Worm (Caenorhabditis elegans) whole organism, L3 larva: ENCODE data around the gene K10D11.3.

Experiments
- R02D3.7 ChIP-seq: fragments of 150-350 bp; optimal IDR thresholded peaks from 2 replicates; lab custom pipeline; 2014; ENCODE audit warnings: missing biosample characterization, missing genetic modification characterization
- aly-2 ChIP-seq: fragments of 150-350 bp; optimal IDR thresholded peaks from 2 replicates; lab custom pipeline; 2014; ENCODE audit warnings: missing biosample characterization, missing genetic modification characterization
- ama-1 ChIP-seq: fragments of 150-350 bp; optimal IDR thresholded peaks from 2 replicates; lab custom pipeline; 2018
- ceh-16 ChIP-seq: sonication (generic microtip); optimal IDR thresholded peaks from 2 replicates; lab custom pipeline; 2017; ENCODE audit warnings: missing biosample characterization, missing genetic modification characterization
- ceh-28 ChIP-seq: fragments of 150-350 bp; optimal IDR thresholded peaks from 2 replicates; lab custom pipeline; 2014; ENCODE audit warnings: missing biosample characterization, missing genetic modification reagents, missing genetic modification characterization
- ceh-9 ChIP-seq: sonication (generic microtip); optimal IDR thresholded peaks from 2 replicates; lab custom pipeline; 2018; ENCODE audit warnings: missing biosample characterization, missing genetic modification characterization
- daf-12 ChIP-seq: fragments of 150-350 bp; optimal IDR thresholded peaks from 2 replicates; lab custom pipeline; 2014; ENCODE audit warnings: missing biosample characterization, missing genetic modification reagents, missing genetic modification characterization
- egl-27 ChIP-seq: sonication (generic microtip); optimal IDR thresholded peaks from 4 replicates; lab custom pipeline; 2017; ENCODE audit warnings: missing biosample characterization, missing genetic modification reagents, missing genetic modification characterization
- elt-2 ChIP-seq: sonication (generic microtip); optimal IDR thresholded peaks from 2 replicates; lab custom pipeline; 2016; ENCODE audit warnings: missing genetic modification reagents, mild to moderate bottlenecking, missing genetic modification characterization, missing compliant biosample characterization
- elt-3 ChIP-seq, 3 experiments: fragments of 150-350 bp in 1 of 3; sonication (generic microtip) in 2 of 3; optimal IDR thresholded peaks; 2 replicates in 2 of 3; 4 replicates in 1 of 3; lab custom pipeline; 2014 to 2017; ENCODE audit warnings: missing biosample characterization in 3 of 3, missing genetic modification characterization in 3 of 3
- hmg-11 ChIP-seq: sonication (generic microtip); optimal IDR thresholded peaks from 2 replicates; lab custom pipeline; 2016; ENCODE audit warnings: missing genetic modification characterization, missing compliant biosample characterization
- jun-1 ChIP-seq: fragments of 150-350 bp; optimal IDR thresholded peaks from 2 replicates; lab custom pipeline; 2014; ENCODE audit warnings: missing biosample characterization, missing genetic modification reagents, missing genetic modification characterization
- lin-15B ChIP-seq: fragments of 150-350 bp; optimal IDR thresholded peaks from 2 replicates; lab custom pipeline; 2014; ENCODE audit warnings: missing biosample characterization, missing genetic modification characterization
- lin-39 ChIP-seq: fragments of 150-350 bp; optimal IDR thresholded peaks from 2 replicates; lab custom pipeline; 2018; ENCODE audit warnings: missing biosample characterization, missing genetic modification reagents, missing genetic modification characterization
- lsy-12 ChIP-seq: sonication (generic microtip); optimal IDR thresholded peaks from 2 replicates; lab custom pipeline; 2016; ENCODE audit warnings: mild to moderate bottlenecking, missing genetic modification characterization, missing compliant biosample characterization
- mdl-1 ChIP-seq: fragments of 150-350 bp; optimal IDR thresholded peaks from 2 replicates; lab custom pipeline; 2014; ENCODE audit warnings: missing biosample characterization, missing genetic modification characterization
- mml-1 ChIP-seq: fragments of 150-350 bp; sonication (generic microtip); optimal IDR thresholded peaks from 3 replicates; lab custom pipeline; 2014; ENCODE audit warnings: missing biosample characterization, missing genetic modification characterization
- nfya-1 ChIP-seq: sonication (generic microtip); optimal IDR thresholded peaks from 2 replicates; lab custom pipeline; 2017; ENCODE audit warnings: missing genetic modification characterization, mild to moderate bottlenecking, missing compliant biosample characterization, antibody characterized with exemption, moderate library complexity; ENCODE audit not compliant: insufficient read depth
- nhr-12 ChIP-seq: fragments of 150-350 bp; optimal IDR thresholded peaks from 2 replicates; lab custom pipeline; 2014; ENCODE audit warnings: missing biosample characterization, missing genetic modification characterization
- nhr-23 ChIP-seq: fragments of 150-350 bp; optimal IDR thresholded peaks from 2 replicates; lab custom pipeline; 2014; ENCODE audit warnings: missing biosample characterization, missing genetic modification reagents, missing genetic modification characterization
- nhr-237 ChIP-seq: fragments of 150-350 bp; optimal IDR thresholded peaks from 2 replicates; lab custom pipeline; 2014; ENCODE audit warnings: missing biosample characterization, missing genetic modification characterization
- nhr-25 ChIP-seq: sonication (generic microtip); optimal IDR thresholded peaks from 2 replicates; lab custom pipeline; 2017; ENCODE audit warnings: missing biosample characterization, missing genetic modification characterization
- nhr-28 ChIP-seq: fragments of 150-350 bp; optimal IDR thresholded peaks from 2 replicates; lab custom pipeline; 2014; ENCODE audit warnings: missing biosample characterization, missing genetic modification characterization
- nhr-43 ChIP-seq: sonication (generic microtip); optimal IDR thresholded peaks from 2 replicates; lab custom pipeline; 2016; ENCODE audit warnings: mild to moderate bottlenecking, missing genetic modification characterization, missing compliant biosample characterization; ENCODE audit not compliant: poor library complexity, severe bottlenecking
- nhr-67 ChIP-seq: fragments of 150-350 bp; optimal IDR thresholded peaks from 2 replicates; lab custom pipeline; 2014; ENCODE audit warnings: missing biosample characterization, missing genetic modification characterization
- nhr-76 ChIP-seq: fragments of 150-350 bp; sonication (generic microtip); optimal IDR thresholded peaks from 5 replicates; lab custom pipeline; 2014; ENCODE audit warnings: missing biosample characterization, missing genetic modification characterization
- nhr-77 ChIP-seq: fragments of 150-350 bp; optimal IDR thresholded peaks from 2 replicates; lab custom pipeline; 2014; ENCODE audit warnings: missing biosample characterization, missing genetic modification characterization
- pha-4 ChIP-seq: fragments of 150-350 bp; optimal IDR thresholded peaks from 2 replicates; lab custom pipeline; 2014; ENCODE audit warnings: missing biosample characterization, missing genetic modification reagents, missing genetic modification characterization
- pqm-1 ChIP-seq: fragments of 150-350 bp; optimal IDR thresholded peaks from 2 replicates; lab custom pipeline; 2017; ENCODE audit warnings: missing biosample characterization, missing genetic modification characterization, inconsistent platforms
- sea-2 ChIP-seq: fragments of 150-350 bp; sonication (generic microtip); optimal IDR thresholded peaks from 4 replicates; lab custom pipeline; 2014; ENCODE audit warnings: missing biosample characterization, missing genetic modification reagents, missing genetic modification characterization
- snpc-4 ChIP-seq: fragments of 150-350 bp; optimal IDR thresholded peaks from 2 replicates; lab custom pipeline; 2014; ENCODE audit warnings: missing biosample characterization, missing genetic modification characterization
- unc-39 ChIP-seq: sonication (generic microtip); optimal IDR thresholded peaks from 4 replicates; lab custom pipeline; 2017; ENCODE audit warnings: missing biosample characterization, missing genetic modification characterization
- zag-1 ChIP-seq: fragments of 150-350 bp; optimal IDR thresholded peaks from 2 replicates; lab custom pipeline; 2014; ENCODE audit warnings: missing biosample characterization, missing genetic modification characterization
- ztf-11 ChIP-seq: fragments of 150-350 bp; optimal IDR thresholded peaks from 2 replicates; lab custom pipeline; 2014; ENCODE audit warnings: missing biosample characterization, missing genetic modification characterization
- ztf-4 ChIP-seq: fragments of 150-350 bp; optimal IDR thresholded peaks from 2 replicates; lab custom pipeline; 2014; ENCODE audit warnings: missing biosample characterization, missing genetic modification characterization

Gene K10D11.3

DNA sequence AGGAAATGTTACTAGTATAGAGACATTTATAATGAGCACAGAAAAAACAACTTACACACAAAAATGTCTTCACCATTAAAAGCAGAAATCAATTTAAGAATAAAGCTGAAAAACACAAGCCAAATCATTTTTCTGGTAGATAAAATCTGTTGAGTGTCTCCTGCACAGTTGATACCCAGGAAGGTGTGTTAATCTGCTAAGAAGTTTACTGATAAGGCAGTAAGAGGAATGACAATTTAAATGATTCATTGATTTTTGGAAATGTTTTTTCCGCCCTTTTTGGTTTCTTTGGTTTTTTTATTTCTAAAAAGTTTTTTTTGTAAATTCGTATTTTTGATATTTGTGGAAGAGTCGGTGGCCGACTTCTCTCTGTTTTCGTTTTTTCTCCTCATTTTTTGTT lies at the start of gene K10D11.3:
Gene K10D11.3 (minus strand): TSS at position 174 of the 400 bp plus-strand sequence.
- no peak for TF ChIP-seq R02D3.7
- no peak for TF ChIP-seq lin-39 (tag; lab: Kevin White, UChicago)
- peak; percentile 53 for TF ChIP-seq elt-2 (tag; lab: Kevin White, UChicago)
- no peak for TF ChIP-seq nhr-67 (tag; lab: Kevin White, UChicago)
- no peak for TF ChIP-seq aly-2 (tag; lab: Kevin White, UChicago)
- peak; percentile 37 for TF ChIP-seq pqm-1 (tag; lab: Kevin White, UChicago)

DNA sequence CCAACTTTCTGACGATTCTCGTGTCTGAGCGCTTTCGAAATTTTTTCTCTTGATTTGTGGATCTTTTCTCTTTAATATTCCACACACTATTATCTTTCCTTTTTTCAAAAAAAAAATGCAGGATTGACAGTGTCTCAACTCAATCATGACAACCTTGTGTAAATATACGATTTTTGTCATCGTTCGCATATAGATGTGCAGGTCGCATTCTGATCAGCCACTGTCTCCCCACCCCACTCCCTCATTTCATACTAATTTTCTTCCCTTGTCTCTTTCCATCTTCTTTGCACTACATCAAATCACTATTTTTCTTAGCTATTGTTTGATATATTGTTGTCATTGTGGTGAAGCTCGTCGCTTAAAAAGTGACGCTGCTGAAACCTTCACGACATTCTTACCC lies 49.4 kb upstream of the K10D11.3 start:
- TF ChIP-seq egl-27 (tag; lab: Kevin White, UChicago) (no peak), ama-1 (lab: Kevin White, UChicago) (peak; percentile 25), nhr-12 (tag; lab: Kevin White, UChicago) (no peak)

DNA sequence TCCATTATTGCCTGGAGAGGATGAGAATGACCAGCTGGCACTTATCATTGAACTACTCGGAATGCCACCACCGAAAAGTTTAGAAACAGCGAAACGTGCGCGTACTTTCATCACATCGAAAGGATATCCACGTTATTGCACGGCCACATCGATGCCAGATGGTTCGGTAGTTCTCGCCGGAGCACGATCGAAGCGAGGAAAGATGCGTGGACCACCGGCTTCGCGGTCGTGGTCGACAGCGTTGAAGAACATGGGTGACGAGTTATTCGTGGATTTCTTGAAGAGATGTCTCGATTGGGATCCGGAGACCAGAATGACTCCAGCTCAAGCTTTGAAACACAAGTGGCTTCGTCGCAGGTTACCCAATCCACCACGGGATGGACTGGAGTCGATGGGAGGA lies 47.6 kb upstream of the K10D11.3 start:
- no peak for TF ChIP-seq nfya-1 (tag; lab: Kevin White, UChicago)
- no peak for TF ChIP-seq nhr-77 (tag; lab: Kevin White, UChicago)
- TF ChIP-seq nhr-43 (tag; lab: Kevin White, UChicago), result no peak
- no peak for TF ChIP-seq lin-39 (tag; lab: Kevin White, UChicago)
- TF ChIP-seq, all 47 proteins: peak for 0

DNA sequence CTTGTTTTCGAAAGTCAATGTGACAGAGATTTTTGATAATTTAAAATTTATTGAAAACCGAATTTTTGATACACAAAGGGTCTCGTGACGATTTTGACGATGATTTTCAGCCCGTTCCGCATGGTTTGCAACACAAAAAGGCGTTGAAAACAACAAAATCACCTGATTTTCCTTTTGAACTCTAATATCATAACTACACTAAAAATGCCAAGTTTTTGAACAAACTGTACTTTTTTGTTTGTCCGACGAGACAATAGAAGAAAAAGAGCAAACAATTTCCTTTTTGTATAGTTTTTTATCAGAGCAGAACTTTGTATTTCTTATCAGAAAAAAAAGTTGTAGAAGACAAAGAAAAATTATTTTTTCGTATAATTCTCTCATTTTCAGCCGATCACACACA lies 46.2 kb upstream of the K10D11.3 start:
- TF ChIP-seq pha-4 (peak; percentile 64), pqm-1 (tag; lab: Kevin White, UChicago) (peak; percentile 43), unc-39 (tag; lab: Kevin White, UChicago) (no peak), elt-2 (tag; lab: Kevin White, UChicago) (peak; percentile 59), snpc-4 (tag; lab: Kevin White, UChicago) (no peak)

DNA sequence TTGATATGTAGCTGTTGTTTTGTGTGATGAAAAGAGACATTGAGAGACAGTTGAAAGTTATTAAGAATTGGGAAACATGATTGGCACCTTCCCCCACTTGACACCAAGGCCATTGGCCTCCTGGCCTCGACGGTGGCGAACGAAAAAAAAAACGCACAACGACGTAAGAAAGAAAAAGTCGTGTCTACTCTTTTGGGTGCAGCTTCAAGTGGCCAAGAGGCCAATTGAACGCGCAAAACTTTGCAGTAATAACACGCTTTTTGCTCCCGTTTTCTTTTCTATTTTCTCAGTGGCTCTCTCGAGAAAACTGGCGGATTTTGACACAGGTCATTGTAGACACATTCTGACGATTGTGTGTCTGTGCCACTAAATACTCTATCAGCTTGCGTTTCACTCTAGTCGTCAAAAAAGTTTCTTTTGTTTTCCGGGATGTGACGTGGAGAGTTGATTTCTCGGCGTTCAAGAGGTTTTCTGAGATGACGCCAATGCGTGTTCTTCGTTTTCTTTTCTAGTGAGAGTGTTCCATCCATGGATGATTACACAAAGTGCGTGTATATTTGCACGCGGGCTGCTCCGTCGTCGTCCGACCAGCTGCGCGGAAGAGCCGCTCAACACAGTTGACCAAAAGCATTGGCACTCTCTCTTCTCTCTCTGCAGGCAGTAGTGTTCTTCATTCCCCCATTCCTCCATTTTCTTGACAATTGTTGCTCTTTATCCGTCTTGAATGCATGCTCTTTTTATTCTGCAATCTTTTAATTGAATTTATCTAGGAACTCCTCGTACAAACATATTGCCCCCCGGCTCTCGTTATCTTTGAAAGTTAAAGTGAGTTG lies 44.7 kb upstream of the K10D11.3 start:
- TF ChIP-seq nhr-28 (tag; lab: Kevin White, UChicago), result no peak
- no peak for TF ChIP-seq nhr-237 (tag; lab: Kevin White, UChicago)
- TF ChIP-seq ceh-28 (tag; lab: Kevin White, UChicago), result no peak
- TF ChIP-seq nhr-25, result peak; percentile 54
- no peak for TF ChIP-seq mdl-1 (tag; lab: Kevin White, UChicago)
- TF ChIP-seq jun-1, result no peak
- TF ChIP-seq pha-4, result peak; percentile 15
- no peak for TF ChIP-seq pqm-1 (tag; lab: Kevin White, UChicago)
- TF ChIP-seq unc-39 (tag; lab: Kevin White, UChicago), result no peak
- TF ChIP-seq nfya-1 (tag; lab: Kevin White, UChicago), result peak; percentile 18
- no peak for TF ChIP-seq daf-12 (tag; lab: Kevin White, UChicago)

DNA sequence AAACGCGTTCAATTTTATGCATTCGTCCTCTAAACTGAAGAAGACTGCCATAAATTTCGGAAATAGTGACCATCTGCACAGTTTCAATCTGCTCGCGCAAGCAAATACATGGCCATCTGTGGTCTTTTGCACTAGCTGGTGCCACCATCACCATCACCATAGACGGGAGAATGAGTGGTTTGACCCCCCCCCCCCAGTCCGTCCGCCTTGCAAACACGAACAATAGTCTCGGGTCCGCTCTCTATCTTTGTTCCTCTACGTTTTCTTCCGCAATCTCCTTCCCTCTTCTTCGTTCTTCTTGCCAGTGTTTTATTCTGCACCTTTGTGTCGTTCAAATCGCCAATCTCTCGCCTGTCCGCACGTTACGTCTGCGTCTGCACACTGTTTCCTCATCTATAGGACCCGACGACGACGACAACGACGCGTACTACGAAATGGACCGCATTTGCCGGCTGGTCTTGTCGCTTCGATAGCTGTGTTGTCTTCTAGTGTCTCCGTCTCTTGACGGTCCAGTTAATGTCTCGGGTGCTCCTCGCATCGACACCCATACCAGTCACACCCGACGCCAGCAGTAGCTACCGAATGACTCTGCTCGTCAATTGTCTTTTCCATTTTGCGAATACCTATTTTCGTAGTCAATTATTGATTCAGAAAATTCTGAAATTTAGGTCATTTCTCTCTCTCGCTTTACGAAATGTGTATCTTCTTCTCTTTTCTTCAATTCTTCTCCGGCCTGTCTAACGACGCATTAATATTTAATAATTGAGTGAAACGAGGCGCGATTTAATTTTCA lies 43.9 kb upstream of the K10D11.3 start:
- TF ChIP-seq nhr-23 (tag; lab: Kevin White, UChicago) (peak; percentile 4), lin-39 (tag; lab: Kevin White, UChicago) (peak; percentile 34), sea-2 (GFP tag; lab: Kevin White, UChicago) (no peak), hmg-11 (tag; lab: Kevin White, UChicago) (peak; percentile 47), nhr-43 (tag; lab: Kevin White, UChicago) (no peak), lin-15B (tag; lab: Kevin White, UChicago) (peak; percentile 10), zag-1 (tag; lab: Kevin White, UChicago) (no peak), snpc-4 (tag; lab: Kevin White, UChicago) (no peak), ceh-9 (no peak), nhr-25 (peak; percentile 30), elt-2 (tag; lab: Kevin White, UChicago) (no peak), nhr-76 (no peak), mdl-1 (tag; lab: Kevin White, UChicago) (no peak), elt-3 (tag; optimal IDR thresholded peaks at IDR 0.05; lab: Kevin White, UChicago) (peak in 1 of 3 experiments; percentile 51), ceh-16 (tag; lab: Kevin White, UChicago) (no peak), nhr-67 (tag; lab: Kevin White, UChicago) (no peak), nfya-1 (tag; lab: Kevin White, UChicago) (peak; percentile 32), daf-12 (tag; lab: Kevin White, UChicago) (no peak), mml-1 (tag; lab: Kevin White, UChicago) (no peak), ztf-11 (tag; lab: Kevin White, UChicago) (no peak), ztf-4 (no peak), lsy-12 (tag; lab: Kevin White, UChicago) (peak; percentile 5)
- TF ChIP-seq, all 47 proteins: peak for 8
